Fruit fly (Drosophila melanogaster) whole organism, embryonic: ENCODE results near the gene HHEX.

ENCODE experiments used
- Abd-B ChIP-seq: fragments of 200-800 bp; sonication (Bioruptor generic); optimal IDR thresholded peaks from 2 replicates; lab custom pipeline; 2018; ENCODE audit warnings: missing biosample characterization, mild to moderate bottlenecking, missing genetic modification characterization, moderate library complexity
- CG11093 ChIP-seq: fragments of 200-800 bp; sonication (Bioruptor generic); IDR thresholded peaks from 3 replicates; pipeline ENCODE4 v1.3.6; 2022; ENCODE audit warnings: missing biosample characterization, missing genetic modification characterization
- CG12071 ChIP-seq: fragments of 200-800 bp; sonication (Bioruptor generic); optimal IDR thresholded peaks from 3 replicates; lab custom pipeline; 2018; ENCODE audit warnings: missing biosample characterization, mild to moderate bottlenecking, missing genetic modification characterization
- CG13894 ChIP-seq: fragments of 200-800 bp; sonication (Bioruptor generic); optimal IDR thresholded peaks from 3 replicates; lab custom pipeline; 2018; ENCODE audit warnings: missing biosample characterization, mild to moderate bottlenecking, missing genetic modification characterization, moderate library complexity
- CG15696 ChIP-seq: fragments of 200-800 bp; sonication (Bioruptor generic); optimal IDR thresholded peaks from 2 replicates; lab custom pipeline; 2019; ENCODE audit warnings: missing biosample characterization, mild to moderate bottlenecking, missing genetic modification characterization, moderate library complexity
- CG1603 ChIP-seq: fragments of 200-800 bp; sonication (Bioruptor generic); optimal IDR thresholded peaks from 2 replicates; lab custom pipeline; 2019; ENCODE audit warnings: missing biosample characterization, mild to moderate bottlenecking, missing genetic modification characterization, moderate library complexity
- CG16813 ChIP-seq: fragments of 200-800 bp; sonication (Bioruptor generic); IDR thresholded peaks from 3 replicates; pipeline ENCODE4 v1.3.6; 2022; ENCODE audit warnings: missing biosample characterization, missing genetic modification characterization; ENCODE audit not compliant: partially characterized antibody
- CG17385 ChIP-seq: fragments of 200-800 bp; sonication (Bioruptor generic); optimal IDR thresholded peaks from 3 replicates; lab custom pipeline; 2018; ENCODE audit warnings: missing biosample characterization, mild to moderate bottlenecking, missing genetic modification characterization
- CG42726 ChIP-seq: fragments of 200-800 bp; sonication (Bioruptor generic); IDR thresholded peaks from 2 replicates; pipeline ENCODE4 v1.3.6; 2022; ENCODE audit warnings: missing biosample characterization, missing genetic modification characterization; ENCODE audit not compliant: partially characterized antibody
- CG4328 ChIP-seq: fragments of 200-800 bp; sonication (Bioruptor generic); optimal IDR thresholded peaks from 3 replicates; lab custom pipeline; 2017; ENCODE audit warnings: missing biosample characterization, missing genetic modification reagents, missing genetic modification characterization
- CG4424 ChIP-seq: fragments of 200-800 bp; sonication (Bioruptor generic); optimal IDR thresholded peaks from 3 replicates; lab custom pipeline; 2016; ENCODE audit warnings: missing biosample characterization, missing genetic modification characterization
- CG7786 ChIP-seq: fragments of 200-800 bp; sonication (Bioruptor generic); optimal IDR thresholded peaks from 2 replicates; lab custom pipeline; 2016; ENCODE audit warnings: missing biosample characterization, missing genetic modification characterization
- CG8290 ChIP-seq, 3 experiments: fragments of 200-800 bp; sonication (Bioruptor generic); optimal IDR thresholded peaks; 2 replicates each; lab custom pipeline; 2016 to 2019; ENCODE audit warnings: missing biosample characterization in 3 of 3, missing genetic modification characterization in 3 of 3, mild to moderate bottlenecking in 2 of 3, moderate library complexity in 1 of 3
- CG8765 ChIP-seq: fragments of 200-800 bp; sonication (Bioruptor generic); IDR thresholded peaks from 2 replicates; pipeline ENCODE4 v1.3.6; 2022; ENCODE audit warnings: missing biosample characterization, missing genetic modification characterization
- CG8924 ChIP-seq: fragments of 200-800 bp; optimal IDR thresholded peaks from 3 replicates; lab custom pipeline; 2019; ENCODE audit warnings: missing biosample characterization, mild to moderate bottlenecking, missing genetic modification characterization, moderate library complexity
- CG8944 ChIP-seq: fragments of 200-800 bp; sonication (Bioruptor generic); optimal IDR thresholded peaks from 3 replicates; lab custom pipeline; 2016; ENCODE audit warnings: missing biosample characterization, missing genetic modification characterization
- CHES-1-like ChIP-seq: fragments of 200-800 bp; sonication (Bioruptor generic); optimal IDR thresholded peaks from 2 replicates; lab custom pipeline; 2016; ENCODE audit warnings: missing biosample characterization, missing genetic modification characterization
- CrebB ChIP-seq: fragments of 200-800 bp; sonication (Bioruptor generic); optimal IDR thresholded peaks from 3 replicates; lab custom pipeline; 2018; ENCODE audit warnings: missing biosample characterization, mild to moderate bottlenecking, missing genetic modification characterization
- Dip2 ChIP-seq: fragments of 200-800 bp; sonication (Bioruptor generic); IDR thresholded peaks from 2 replicates; pipeline ENCODE4 v1.3.6; 2022; ENCODE audit warnings: missing biosample characterization, missing genetic modification characterization
- Ets97D ChIP-seq: fragments of 200-800 bp; sonication (Bioruptor generic); optimal IDR thresholded peaks from 3 replicates; lab custom pipeline; 2016; ENCODE audit warnings: missing biosample characterization, missing genetic modification characterization
- GATAe ChIP-seq: fragments of 200-800 bp; sonication (Bioruptor generic); conservative IDR thresholded peaks from 2 replicates; pipeline ENCODE4 v1.3.6; 2022; ENCODE audit warnings: missing biosample characterization, missing genetic modification characterization
- Hr78 ChIP-seq, 2 experiments: fragments of 200-800 bp in 1 of 2; fragments of >200 bp in 1 of 2; sonication (Bioruptor generic) in 1 of 2; optimal IDR thresholded peaks; 2 replicates each; lab custom pipeline; 2017 to 2019; ENCODE audit warnings: missing biosample characterization in 2 of 2, missing genetic modification characterization in 2 of 2, mild to moderate bottlenecking in 1 of 2, moderate library complexity in 1 of 2
- MESR4 ChIP-seq: fragments of 200-800 bp; sonication (Bioruptor generic); optimal IDR thresholded peaks from 2 replicates; lab custom pipeline; 2018; ENCODE audit warnings: missing biosample characterization, mild to moderate bottlenecking, missing genetic modification characterization, moderate library complexity
- Mad ChIP-seq: fragments of 200-800 bp; sonication (Bioruptor generic); optimal IDR thresholded peaks from 2 replicates; lab custom pipeline; 2016; ENCODE audit warnings: missing biosample characterization, missing genetic modification characterization
- Nf-YC ChIP-seq: fragments of 200-800 bp; optimal IDR thresholded peaks from 3 replicates; lab custom pipeline; 2019; ENCODE audit warnings: missing biosample characterization, mild to moderate bottlenecking, missing genetic modification characterization, moderate library complexity
- Stat92E ChIP-seq, 3 experiments: fragments of >200 bp in 2 of 3; fragments of 200-800 bp in 1 of 3; sonication (Bioruptor generic) in 1 of 3; optimal IDR thresholded peaks; 2 replicates each; lab custom pipeline; 2017 to 2019; ENCODE audit warnings: missing biosample characterization in 3 of 3, missing genetic modification characterization in 3 of 3, mild to moderate bottlenecking in 1 of 3, moderate library complexity in 1 of 3
- TFAM ChIP-seq: fragments of 200-800 bp; sonication (Bioruptor generic); optimal IDR thresholded peaks from 2 replicates; lab custom pipeline; 2017; ENCODE audit warnings: missing biosample characterization, missing genetic modification characterization, inconsistent platforms
- aop ChIP-seq: fragments of 200-800 bp; sonication (Bioruptor generic); IDR thresholded peaks from 2 replicates; pipeline ENCODE4 v1.3.6; 2022; ENCODE audit warnings: missing biosample characterization, missing genetic modification characterization
- bsh ChIP-seq, 2 experiments: fragments of 200-800 bp; sonication (Bioruptor generic); optimal IDR thresholded peaks; 2 replicates each; lab custom pipeline; 2017 to 2018; ENCODE audit warnings: mild to moderate bottlenecking in 2 of 2, missing biosample characterization in 2 of 2, missing genetic modification characterization in 2 of 2, moderate library complexity in 1 of 2
- chinmo ChIP-seq: fragments of 200-800 bp; sonication (Bioruptor generic); IDR thresholded peaks from 4 replicates; pipeline ENCODE4 v1.3.6; 2022; ENCODE audit warnings: missing biosample characterization, missing genetic modification characterization; ENCODE audit not compliant: partially characterized antibody
- chm ChIP-seq: fragments of 200-800 bp; sonication (Bioruptor generic); IDR thresholded peaks from 2 replicates; pipeline ENCODE4 v1.3.6; 2022; ENCODE audit warnings: missing biosample characterization, missing genetic modification characterization
- chn ChIP-seq: fragments of 200-800 bp; sonication (Bioruptor generic); optimal IDR thresholded peaks from 2 replicates; lab custom pipeline; 2016; ENCODE audit warnings: missing biosample characterization, missing genetic modification characterization
- ewg ChIP-seq: fragments of 200-800 bp; sonication (Bioruptor generic); optimal IDR thresholded peaks from 3 replicates; lab custom pipeline; 2017; ENCODE audit warnings: mild to moderate bottlenecking, missing biosample characterization, missing genetic modification reagents, missing genetic modification characterization
- grn ChIP-seq: fragments of 200-800 bp; sonication (Bioruptor generic); optimal IDR thresholded peaks from 3 replicates; lab custom pipeline; 2017; ENCODE audit warnings: missing biosample characterization, missing genetic modification characterization
- gro ChIP-seq: fragments of 200-800 bp; sonication (Bioruptor generic); optimal IDR thresholded peaks from 2 replicates; lab custom pipeline; 2016; ENCODE audit warnings: missing biosample characterization, missing genetic modification characterization
- hkb ChIP-seq, 2 experiments: fragments of 200-800 bp in 1 of 2; fragments of >200 bp in 1 of 2; sonication (Bioruptor generic) in 1 of 2; IDR thresholded peaks in 1 of 2; optimal IDR thresholded peaks in 1 of 2; 2 replicates each; pipeline versions ENCODE4 v1.3.6 to Lab custom; 2017 to 2022; ENCODE audit warnings: missing biosample characterization in 1 of 2, missing genetic modification characterization in 1 of 2
- jigr1 ChIP-seq: fragments of 200-800 bp; sonication (Bioruptor generic); IDR thresholded peaks from 3 replicates; pipeline ENCODE4 v1.3.6; 2022; ENCODE audit warnings: missing biosample characterization, missing genetic modification characterization
- zen2 ChIP-seq: fragments of 200-800 bp; sonication (Bioruptor generic); IDR thresholded peaks from 3 replicates; pipeline ENCODE4 v1.3.6; 2022; ENCODE audit warnings: missing biosample characterization, missing genetic modification characterization; ENCODE audit not compliant: partially characterized antibody
- zf30C ChIP-seq: fragments of 200-800 bp; sonication (Bioruptor generic); optimal IDR thresholded peaks from 3 replicates; lab custom pipeline; 2018; ENCODE audit warnings: missing biosample characterization, mild to moderate bottlenecking, missing genetic modification characterization
- zfh2 ChIP-seq: fragments of 200-800 bp; sonication (Bioruptor generic); optimal IDR thresholded peaks from 2 replicates; lab custom pipeline; 2016; ENCODE audit warnings: missing biosample characterization, missing genetic modification characterization

HHEX gene

dm6 chr3R:21073141-21073540, 7.6 kb downstream of the HHEX start, which contains the start of gene r-l (continued):
- peak; percentile 80 for TF ChIP-seq Ets97D
- TF ChIP-seq CG8290 (GFP tag; optimal IDR thresholded peaks at IDR 0.05; lab: Kevin White, UChicago): no peak
- peak in 1 of 2 experiments; percentile 77 for TF ChIP-seq CG8290 (tag; optimal IDR thresholded peaks at IDR 0.05; lab: Kevin White, UChicago)
- TF ChIP-seq CG42726 (GFP tag; lab: Robert Waterston, UW): peak; percentile 61
- TF ChIP-seq hkb (optimal IDR thresholded peaks at IDR 0.05; lab: Kevin White, UChicago): no peak
- TF ChIP-seq hkb (GFP tag; IDR thresholded peaks at IDR 0.05; lab: Robert Waterston, UW): no peak
- TF ChIP-seq CG12071 (GFP tag; lab: Kevin White, UChicago): no peak
- no peak for TF ChIP-seq CG11093 (GFP tag; lab: Robert Waterston, UW)
- TF ChIP-seq Abd-B: peak; percentile 39
- TF ChIP-seq CHES-1-like: no peak
- peak; percentile 83 for TF ChIP-seq CG1603 (tag; lab: Kevin White, UChicago)
- TF ChIP-seq MESR4: peak; percentile 62
- no peak for TF ChIP-seq CG4424 (GFP tag; lab: Kevin White, UChicago)
- peak; percentile 8 for TF ChIP-seq CG8944 (GFP tag; lab: Kevin White, UChicago)
- no peak for TF ChIP-seq GATAe (GFP tag; lab: Robert Waterston, UW)
- no peak for TF ChIP-seq CG7786 (GFP tag; lab: Kevin White, UChicago)
- no peak for TF ChIP-seq zf30C (GFP tag; lab: Kevin White, UChicago)
- TF ChIP-seq CG4328 (GFP tag; lab: Kevin White, UChicago): no peak
- TF ChIP-seq Mad (GFP tag; lab: Kevin White, UChicago): no peak
- TF ChIP-seq CG17385 (GFP tag; lab: Kevin White, UChicago): no peak
- no peak for TF ChIP-seq Hr78 (GFP tag; optimal IDR thresholded peaks at IDR 0.05; lab: Kevin White, UChicago)
- 0 out of 4 replicates have a peak, but pooled peaks have one; percentile 65 for TF ChIP-seq chinmo (GFP tag; lab: Robert Waterston, UW)
- peak; percentile 65 for TF ChIP-seq CG13894 (tag; lab: Kevin White, UChicago)
- TF ChIP-seq zen2: no peak
- TF ChIP-seq Dip2 (GFP tag; lab: Robert Waterston, UW): no peak
- no peak for TF ChIP-seq CG8765
- TF ChIP-seq chm: no peak
- peak; percentile 4 for TF ChIP-seq zfh2 (GFP tag; lab: Kevin White, UChicago)
- peak; percentile 43 for TF ChIP-seq grn (GFP tag; lab: Kevin White, UChicago)
- no peak for TF ChIP-seq aop (GFP tag; lab: Robert Waterston, UW)
- TF ChIP-seq gro (GFP tag; lab: Kevin White, UChicago): peak; percentile 47
- no peak for TF ChIP-seq CG8924 (tag; lab: Kevin White, UChicago)
- TF ChIP-seq chn (GFP tag; lab: Kevin White, UChicago): peak; percentile 8
- TF ChIP-seq CG16813 (GFP tag; lab: Robert Waterston, UW): no peak
- TF ChIP-seq Nf-YC (tag; lab: Kevin White, UChicago): peak; percentile 80
- no peak for TF ChIP-seq TFAM
- TF ChIP-seq Stat92E (GFP tag; optimal IDR thresholded peaks at IDR 0.05; lab: Kevin White, UChicago): no peak
- no peak for TF ChIP-seq bsh (GFP tag; optimal IDR thresholded peaks at IDR 0.05; lab: Kevin White, UChicago)
- no peak for TF ChIP-seq CrebB (tag; lab: Kevin White, UChicago)
- TF ChIP-seq ewg (GFP tag; lab: Kevin White, UChicago): peak; percentile 6
- no peak for TF ChIP-seq jigr1
- no peak for TF ChIP-seq CG15696 (tag; lab: Kevin White, UChicago)
